Worm (Caenorhabditis elegans) whole organism, L1 larva: ENCODE measurements around the gene znfx-1.

Source experiments
- C34B4.2 ChIP-seq: sonication (generic microtip); optimal IDR thresholded peaks from 2 replicates; lab custom pipeline; 2017; ENCODE audit warnings: mild to moderate bottlenecking, missing genetic modification characterization, missing compliant biosample characterization
- F16B12.6 ChIP-seq: fragments of 150-350 bp; optimal IDR thresholded peaks from 2 replicates; lab custom pipeline; 2014; ENCODE audit warnings: missing biosample characterization, missing genetic modification characterization
- aha-1 ChIP-seq: fragments of 150-350 bp; optimal IDR thresholded peaks from 2 replicates; lab custom pipeline; 2014; ENCODE audit warnings: missing biosample characterization, missing genetic modification characterization
- aly-2 ChIP-seq: fragments of 150-350 bp; optimal IDR thresholded peaks from 2 replicates; lab custom pipeline; 2014; ENCODE audit warnings: missing biosample characterization, missing genetic modification characterization
- ama-1 ChIP-seq: fragments of 150-350 bp; optimal IDR thresholded peaks from 2 replicates; lab custom pipeline; 2014
- blmp-1 ChIP-seq: fragments of 150-350 bp; optimal IDR thresholded peaks from 2 replicates; lab custom pipeline; 2014; ENCODE audit warnings: missing biosample characterization, missing genetic modification characterization
- ceh-63 ChIP-seq: fragments of 200-800 bp; sonication (Bioruptor generic); optimal IDR thresholded peaks from 2 replicates; lab custom pipeline; 2018; ENCODE audit warnings: mild to moderate bottlenecking, missing genetic modification characterization, missing compliant biosample characterization
- ceh-82 ChIP-seq, 3 experiments: fragments of 150-350 bp in 1 of 3; sonication (generic microtip) in 2 of 3; optimal IDR thresholded peaks; 2 replicates each; lab custom pipeline; 2014 to 2017; ENCODE audit warnings: missing biosample characterization in 3 of 3, missing genetic modification characterization in 3 of 3
- ceh-88 ChIP-seq: fragments of 200-800 bp; sonication (Bioruptor generic); IDR thresholded peaks from 2 replicates; pipeline ENCODE4 v1.3.6; 2022; ENCODE audit warnings: missing genetic modification characterization, missing compliant biosample characterization
- ceh-90 ChIP-seq: sonication (generic microtip); optimal IDR thresholded peaks from 2 replicates; lab custom pipeline; 2016; ENCODE audit warnings: missing genetic modification characterization, missing compliant biosample characterization
- dpl-1 ChIP-seq, 3 experiments: fragments of 150-350 bp in 2 of 3; sonication (generic microtip) in 1 of 3; optimal IDR thresholded peaks; 2 replicates each; lab custom pipeline; 2014 to 2017; ENCODE audit warnings: missing biosample characterization in 3 of 3, missing genetic modification characterization in 3 of 3, missing genetic modification reagents in 3 of 3
- efl-1 ChIP-seq, 4 experiments: fragments of 150-350 bp; optimal IDR thresholded peaks in 3 of 4; peaks in 1 of 4; 1 replicate in 1 of 4; 2 replicates in 3 of 4; lab custom pipeline; 2014; ENCODE audit warnings: missing biosample characterization in 2 of 4, missing genetic modification characterization in 2 of 4, missing genetic modification reagents in 2 of 4
- egl-13 ChIP-seq: sonication (generic microtip); optimal IDR thresholded peaks from 2 replicates; lab custom pipeline; 2016; ENCODE audit warnings: missing genotype, missing genetic modification reagents, missing genetic modification characterization, missing compliant biosample characterization
- egl-27 ChIP-seq, 2 experiments: fragments of 150-350 bp in 1 of 2; sonication (generic microtip); optimal IDR thresholded peaks; 3 replicates each; lab custom pipeline; 2017 to 2018; ENCODE audit warnings: missing biosample characterization in 2 of 2, missing genetic modification characterization in 2 of 2, missing genetic modification reagents in 2 of 2
- elt-2 ChIP-seq: sonication (generic microtip); optimal IDR thresholded peaks from 2 replicates; lab custom pipeline; 2016; ENCODE audit warnings: missing genetic modification characterization, mild to moderate bottlenecking, inconsistent platforms, missing compliant biosample characterization, missing genetic modification reagents
- elt-3 ChIP-seq, 6 experiments: fragments of 150-350 bp in 1 of 6; sonication (generic microtip); optimal IDR thresholded peaks; 2 replicates each; lab custom pipeline; 2017 to 2018; ENCODE audit warnings: missing biosample characterization in 6 of 6, missing genetic modification characterization in 6 of 6, inconsistent platforms in 1 of 6
- ets-5 ChIP-seq: fragments of 200-800 bp; sonication (Bioruptor generic); IDR thresholded peaks from 2 replicates; pipeline ENCODE4 v1.3.6; 2022; ENCODE audit warnings: missing genetic modification characterization, missing compliant biosample characterization
- fkh-10 ChIP-seq: sonication (generic microtip); optimal IDR thresholded peaks from 2 replicates; lab custom pipeline; 2017; ENCODE audit warnings: missing biosample characterization, missing genetic modification reagents, missing genetic modification characterization
- fkh-4 ChIP-seq: sonication (generic microtip); optimal IDR thresholded peaks from 2 replicates; lab custom pipeline; 2016; ENCODE audit warnings: missing compliant biosample characterization, missing genetic modification characterization, borderline replicate concordance
- grh-1 ChIP-seq: fragments of 200-800 bp; sonication (Bioruptor generic); IDR thresholded peaks from 2 replicates; pipeline ENCODE4 v1.3.6; 2022; ENCODE audit warnings: missing genetic modification reagents, missing genetic modification characterization, missing compliant biosample characterization
- hlh-17 ChIP-seq: fragments of 200-800 bp; sonication (Bioruptor generic); optimal IDR thresholded peaks from 2 replicates; lab custom pipeline; 2018; ENCODE audit warnings: missing genetic modification characterization, mild to moderate bottlenecking, missing compliant biosample characterization, moderate library complexity, borderline replicate concordance
- hpl-2 ChIP-seq: fragments of 150-350 bp; optimal IDR thresholded peaks from 2 replicates; lab custom pipeline; 2014; ENCODE audit warnings: missing biosample characterization, missing genetic modification reagents, missing genetic modification characterization
- isw-1 ChIP-seq: fragments of 200-800 bp; sonication (Bioruptor generic); IDR thresholded peaks from 2 replicates; pipeline ENCODE4 v1.3.6; 2022; ENCODE audit warnings: missing genetic modification characterization, missing compliant biosample characterization
- lin-13 ChIP-seq: fragments of 150-350 bp; optimal IDR thresholded peaks from 2 replicates; lab custom pipeline; 2014; ENCODE audit warnings: missing biosample characterization, missing genetic modification reagents, missing genetic modification characterization
- lin-15B ChIP-seq: fragments of 150-350 bp; sonication (generic microtip); optimal IDR thresholded peaks from 3 replicates; lab custom pipeline; 2014; ENCODE audit warnings: missing biosample characterization, missing genetic modification characterization
- lin-35 ChIP-seq, 2 experiments: fragments of 150-350 bp; optimal IDR thresholded peaks; 2 replicates each; lab custom pipeline; 2014; ENCODE audit warnings: missing biosample characterization in 2 of 2, missing genetic modification characterization in 2 of 2, missing genetic modification reagents in 2 of 2
- lir-3 ChIP-seq: sonication (generic microtip); optimal IDR thresholded peaks from 2 replicates; lab custom pipeline; 2016; ENCODE audit warnings: mild to moderate bottlenecking, missing genetic modification characterization, moderate library complexity, missing compliant biosample characterization; ENCODE audit not compliant: poor library complexity
- lsy-2 ChIP-seq, 2 experiments: fragments of 150-350 bp; optimal IDR thresholded peaks; 2 replicates each; lab custom pipeline; 2014; ENCODE audit warnings: missing biosample characterization in 2 of 2, missing genetic modification characterization in 2 of 2
- mef-2 ChIP-seq: fragments of 150-350 bp; optimal IDR thresholded peaks from 2 replicates; lab custom pipeline; 2014; ENCODE audit warnings: missing biosample characterization, missing genetic modification characterization
- mep-1 ChIP-seq: fragments of 150-350 bp; optimal IDR thresholded peaks from 2 replicates; lab custom pipeline; 2014; ENCODE audit warnings: missing biosample characterization, missing genetic modification characterization
- nhr-11 ChIP-seq: fragments of 150-350 bp; optimal IDR thresholded peaks from 2 replicates; lab custom pipeline; 2014; ENCODE audit warnings: missing biosample characterization, missing genetic modification characterization
- nhr-19 ChIP-seq: fragments of 200-800 bp; sonication (Bioruptor generic); conservative IDR thresholded peaks from 2 replicates; pipeline ENCODE4 v1.3.6; 2022; ENCODE audit warnings: missing genetic modification characterization, missing compliant biosample characterization
- nhr-20 ChIP-seq: sonication (generic microtip); optimal IDR thresholded peaks from 2 replicates; lab custom pipeline; 2016; ENCODE audit warnings: mild to moderate bottlenecking, missing genetic modification characterization, missing compliant biosample characterization
- nhr-237 ChIP-seq: fragments of 150-350 bp; optimal IDR thresholded peaks from 2 replicates; lab custom pipeline; 2014; ENCODE audit warnings: missing biosample characterization, missing genetic modification characterization
- nhr-71 ChIP-seq: sonication (generic microtip); optimal IDR thresholded peaks from 2 replicates; lab custom pipeline; 2016; ENCODE audit warnings: mild to moderate bottlenecking, missing genetic modification characterization, moderate library complexity, missing compliant biosample characterization
- nhr-76 ChIP-seq: sonication (generic microtip); optimal IDR thresholded peaks from 2 replicates; lab custom pipeline; 2017; ENCODE audit warnings: missing biosample characterization, missing genetic modification characterization
- nhr-77 ChIP-seq: fragments of 150-350 bp; optimal IDR thresholded peaks from 2 replicates; lab custom pipeline; 2014; ENCODE audit warnings: missing biosample characterization, missing genetic modification characterization
- nhr-84 ChIP-seq: sonication (generic microtip); optimal IDR thresholded peaks from 2 replicates; lab custom pipeline; 2017; ENCODE audit warnings: missing biosample characterization, missing genetic modification characterization
- nhr-85 ChIP-seq: sonication (generic microtip); peaks from one replicate; lab custom pipeline; 2016; ENCODE audit warnings: missing genetic modification characterization, inconsistent platforms, missing compliant biosample characterization
- pag-3 ChIP-seq: sonication (generic microtip); optimal IDR thresholded peaks from 2 replicates; lab custom pipeline; 2017; ENCODE audit warnings: missing genetic modification characterization, mild to moderate bottlenecking, missing compliant biosample characterization, antibody characterized with exemption, borderline replicate concordance; ENCODE audit not compliant: insufficient read depth
- pax-3 ChIP-seq: fragments of 200-800 bp; sonication (Bioruptor generic); optimal IDR thresholded peaks from 2 replicates; lab custom pipeline; 2018; ENCODE audit warnings: mild to moderate bottlenecking, missing genetic modification characterization, moderate library complexity, missing compliant biosample characterization
- pqm-1 ChIP-seq: sonication (generic microtip); optimal IDR thresholded peaks from 3 replicates; lab custom pipeline; 2017; ENCODE audit warnings: missing biosample characterization, missing genetic modification characterization
- rnt-1 ChIP-seq: sonication (generic microtip); optimal IDR thresholded peaks from 2 replicates; lab custom pipeline; 2016; ENCODE audit warnings: mild to moderate bottlenecking, missing genetic modification characterization, moderate library complexity, missing compliant biosample characterization
- snpc-4 ChIP-seq: fragments of 150-350 bp; optimal IDR thresholded peaks from 2 replicates; lab custom pipeline; 2014; ENCODE audit warnings: missing biosample characterization, missing genetic modification characterization
- sox-4 ChIP-seq: sonication (generic microtip); optimal IDR thresholded peaks from 2 replicates; lab custom pipeline; 2016; ENCODE audit warnings: missing genetic modification characterization, missing compliant biosample characterization
- tbx-2 ChIP-seq: sonication (generic microtip); optimal IDR thresholded peaks from 2 replicates; lab custom pipeline; 2016; ENCODE audit warnings: missing genetic modification characterization, missing compliant biosample characterization
- unc-62 ChIP-seq: fragments of 150-350 bp; optimal IDR thresholded peaks from 2 replicates; lab custom pipeline; 2014; ENCODE audit warnings: missing biosample characterization, missing genetic modification reagents, missing genetic modification characterization
- unc-86 ChIP-seq: sonication (generic microtip); optimal IDR thresholded peaks from 2 replicates; lab custom pipeline; 2016; ENCODE audit warnings: missing genetic modification characterization, missing compliant biosample characterization
- unc-98 ChIP-seq: fragments of 200-800 bp; sonication (Bioruptor generic); IDR thresholded peaks from 2 replicates; pipeline ENCODE4 v1.3.6; 2022; ENCODE audit warnings: missing genetic modification characterization, missing compliant biosample characterization
- vab-15 ChIP-seq: sonication (generic microtip); optimal IDR thresholded peaks from 2 replicates; lab custom pipeline; 2017; ENCODE audit warnings: missing genotype, mild to moderate bottlenecking, missing genetic modification characterization, missing compliant biosample characterization
- zip-4 ChIP-seq: fragments of 200-800 bp; sonication (Bioruptor generic); optimal IDR thresholded peaks from 2 replicates; lab custom pipeline; 2018; ENCODE audit warnings: mild to moderate bottlenecking, missing genetic modification characterization, moderate library complexity, missing compliant biosample characterization

znfx-1 gene

ce11 chrII:9177080-9177479 is 36.4 kb upstream of the znfx-1 start, which contains the start of the genes sec-5 and pir-1 (continued):
- TF ChIP-seq elt-3 (tag; optimal IDR thresholded peaks at IDR 0.05; lab: Kevin White, UChicago) (peak in 1 of 6 experiments; percentile 57), zip-4 (no peak), ets-5 (GFP tag; lab: Robert Waterston, UW) (no peak), C34B4.2 (tag; lab: Kevin White, UChicago) (no peak), tbx-2 (tag; lab: Kevin White, UChicago) (peak; percentile 37), isw-1 (GFP tag; lab: Robert Waterston, UW) (peak; percentile 28), egl-27 (tag; optimal IDR thresholded peaks at IDR 0.05; lab: Kevin White, UChicago) (no peak), ceh-90 (tag; lab: Kevin White, UChicago) (no peak), ceh-82 (tag; optimal IDR thresholded peaks at IDR 0.05; lab: Kevin White, UChicago) (peak; percentile 17 to 38 (median 31)), dpl-1 (GFP tag; optimal IDR thresholded peaks at IDR 0.05; lab: Kevin White, UChicago) (peak in 1 of 3 experiments; percentile 53), lin-35 (GFP tag; optimal IDR thresholded peaks at IDR 0.05; lab: Kevin White, UChicago) (peak; percentile 56 to 60), aha-1 (tag; lab: Kevin White, UChicago) (no peak), nhr-237 (tag; lab: Kevin White, UChicago) (no peak), grh-1 (GFP tag; lab: Robert Waterston, UW) (no peak), mep-1 (tag; lab: Kevin White, UChicago) (peak; percentile 71), ama-1 (lab: Kevin White, UChicago) (no peak), mef-2 (no peak), nhr-76 (tag; lab: Kevin White, UChicago) (no peak), egl-13 (tag; lab: Kevin White, UChicago) (no peak), pax-3 (tag; lab: Kevin White, UChicago) (no peak), nhr-11 (tag; lab: Kevin White, UChicago) (no peak), nhr-84 (tag; lab: Kevin White, UChicago) (no peak), lin-13 (GFP tag; lab: Kevin White, UChicago) (no peak), fkh-4 (tag; lab: Kevin White, UChicago) (no peak), fkh-10 (GFP tag; lab: Kevin White, UChicago) (no peak), nhr-85 (no peak), blmp-1 (tag; lab: Kevin White, UChicago) (peak; percentile 30), elt-2 (tag; lab: Kevin White, UChicago) (no peak), unc-98 (GFP tag; lab: Robert Waterston, UW) (no peak), nhr-71 (tag; lab: Kevin White, UChicago) (peak; percentile 63), ceh-63 (GFP tag; lab: Kevin White, UChicago) (no peak), F16B12.6 (tag; lab: Kevin White, UChicago) (peak; percentile 26), sox-4 (tag; lab: Kevin White, UChicago) (no peak), rnt-1 (tag; lab: Kevin White, UChicago) (peak; percentile 48), hlh-17 (GFP tag; lab: Kevin White, UChicago) (no peak), aly-2 (tag; lab: Kevin White, UChicago) (no peak), hpl-2 (no peak), nhr-77 (tag; lab: Kevin White, UChicago) (no peak), pag-3 (no peak), ceh-88 (GFP tag; lab: Robert Waterston, UW) (no peak), snpc-4 (tag; lab: Kevin White, UChicago) (no peak), lsy-2 (tag; optimal IDR thresholded peaks at IDR 0.05; lab: Kevin White, UChicago) (peak; percentile 65 to 74), pqm-1 (tag; lab: Kevin White, UChicago) (no peak), lir-3 (tag; lab: Kevin White, UChicago) (no peak), lin-15B (tag; lab: Kevin White, UChicago) (peak; percentile 39), efl-1 (optimal IDR thresholded peaks at IDR 0.05; lab: Kevin White, UChicago) (peak; percentile 43 to 59), efl-1 (GFP tag; optimal IDR thresholded peaks at IDR 0.05 in 1 of 2; lab: Kevin White, UChicago) (peak; percentile 63 to 66), vab-15 (tag; lab: Kevin White, UChicago) (no peak), unc-86 (tag; lab: Kevin White, UChicago) (peak; percentile 32), nhr-19 (GFP tag; lab: Robert Waterston, UW) (no peak; the same call in 1 of the 2 replicates), unc-62 (no peak), nhr-20 (tag; lab: Kevin White, UChicago) (peak; percentile 45)
- TF ChIP-seq, all 84 proteins: peak for 27
